Worm (Caenorhabditis elegans) whole organism, L4 larva: Measurements from ENCODE around the gene gei-13.

Source experiments
- D1046.2 ChIP-seq: fragments of 200-800 bp; sonication (Bioruptor generic); IDR thresholded peaks from 2 replicates; pipeline ENCODE4 v1.3.6; 2022; ENCODE audit warnings: missing genetic modification characterization, missing compliant biosample characterization
- R02D3.7 ChIP-seq: fragments of 150-350 bp; sonication (generic microtip); optimal IDR thresholded peaks from 3 replicates; lab custom pipeline; 2014; ENCODE audit warnings: missing biosample characterization, missing genetic modification characterization
- T20F7.1 ChIP-seq: fragments of 200-800 bp; sonication (Bioruptor generic); optimal IDR thresholded peaks from 2 replicates; lab custom pipeline; 2018; ENCODE audit warnings: mild to moderate bottlenecking, missing genetic modification characterization, missing compliant biosample characterization
- T26A8.4 ChIP-seq: fragments of 200-800 bp; sonication (Bioruptor generic); IDR thresholded peaks from 2 replicates; pipeline ENCODE4 v1.3.6; 2022; ENCODE audit warnings: missing genetic modification characterization, missing compliant biosample characterization
- Y48G9A.11 ChIP-seq: fragments of 200-800 bp; sonication (Bioruptor generic); IDR thresholded peaks from 2 replicates; pipeline ENCODE4 v1.3.6; 2022; ENCODE audit warnings: missing genetic modification reagents, missing genetic modification characterization, missing compliant biosample characterization
- aha-1 ChIP-seq: fragments of 150-350 bp; peaks from one replicate; lab custom pipeline; 2014; ENCODE audit warnings: missing biosample characterization, missing genetic modification characterization
- arid-1 ChIP-seq: fragments of 200-800 bp; sonication (Bioruptor generic); conservative IDR thresholded peaks from 2 replicates; pipeline ENCODE4 v1.3.6; 2022; ENCODE audit warnings: missing genetic modification reagents, missing genetic modification characterization, missing compliant biosample characterization
- ceh-32 ChIP-seq: sonication (generic microtip); optimal IDR thresholded peaks from 2 replicates; lab custom pipeline; 2016; ENCODE audit warnings: mild to moderate bottlenecking, missing genetic modification characterization, missing compliant biosample characterization; ENCODE audit not compliant: poor library complexity
- ces-1 ChIP-seq: fragments of 150-350 bp; sonication (generic microtip); optimal IDR thresholded peaks from 4 replicates; lab custom pipeline; 2014; ENCODE audit warnings: missing biosample characterization, missing genetic modification reagents, missing genetic modification characterization
- cey-2 ChIP-seq: sonication (generic microtip); optimal IDR thresholded peaks from 3 replicates; lab custom pipeline; 2017; ENCODE audit warnings: missing genetic modification characterization, mild to moderate bottlenecking, missing compliant biosample characterization, antibody characterized with exemption, borderline replicate concordance; ENCODE audit not compliant: insufficient read depth
- daf-16 ChIP-seq, 3 experiments: sonication (generic microtip); optimal IDR thresholded peaks; 2 replicates each; lab custom pipeline; 2016 to 2017; ENCODE audit warnings: missing genetic modification characterization in 3 of 3, missing genetic modification reagents in 3 of 3, mild to moderate bottlenecking in 2 of 3, missing compliant biosample characterization in 2 of 3, missing biosample characterization in 1 of 3, moderate library complexity in 1 of 3
- daf-19 ChIP-seq: fragments of 200-800 bp; sonication (Bioruptor generic); conservative IDR thresholded peaks from 2 replicates; pipeline ENCODE4 v1.3.6; 2022; ENCODE audit warnings: missing genetic modification characterization, missing compliant biosample characterization
- daf-8 ChIP-seq: fragments of 200-800 bp; sonication (Bioruptor generic); IDR thresholded peaks from 2 replicates; pipeline ENCODE4 v1.3.6; 2022; ENCODE audit warnings: missing genetic modification characterization, missing compliant biosample characterization
- dmd-6 ChIP-seq: fragments of 200-800 bp; sonication (Bioruptor generic); IDR thresholded peaks from 2 replicates; pipeline ENCODE4 v1.3.6; 2022; ENCODE audit warnings: missing genetic modification reagents, missing genetic modification characterization, missing compliant biosample characterization
- dmd-8 ChIP-seq: fragments of 200-800 bp; sonication (Bioruptor generic); IDR thresholded peaks from 2 replicates; pipeline ENCODE4 v1.3.6; 2022; ENCODE audit warnings: missing genetic modification characterization, missing compliant biosample characterization
- dmd-9 ChIP-seq: fragments of 200-800 bp; sonication (Bioruptor generic); IDR thresholded peaks from 2 replicates; pipeline ENCODE4 v1.3.6; 2022; ENCODE audit warnings: missing genetic modification reagents, missing genetic modification characterization, missing compliant biosample characterization
- duxl-1 ChIP-seq: sonication (generic microtip); optimal IDR thresholded peaks from 2 replicates; lab custom pipeline; 2016; ENCODE audit warnings: mild to moderate bottlenecking, missing genetic modification characterization, moderate library complexity, missing compliant biosample characterization; ENCODE audit not compliant: poor library complexity
- gei-8 ChIP-seq: fragments of 200-800 bp; sonication (Bioruptor generic); optimal IDR thresholded peaks from 2 replicates; lab custom pipeline; 2018; ENCODE audit warnings: mild to moderate bottlenecking, missing genetic modification characterization, missing compliant biosample characterization
- hif-1 ChIP-seq, 2 experiments: sonication (generic microtip); optimal IDR thresholded peaks; 2 replicates each; lab custom pipeline; 2016 to 2017; ENCODE audit warnings: missing compliant biosample characterization in 2 of 2, missing genetic modification characterization in 2 of 2, missing genetic modification reagents in 2 of 2, missing genotype in 2 of 2, mild to moderate bottlenecking in 1 of 2
- hlh-30 ChIP-seq: sonication (generic microtip); optimal IDR thresholded peaks from 2 replicates; lab custom pipeline; 2017; ENCODE audit warnings: antibody characterized with exemption, mild to moderate bottlenecking, missing genetic modification characterization, missing compliant biosample characterization; ENCODE audit not compliant: insufficient read depth
- hmg-1.1 ChIP-seq: fragments of 200-800 bp; sonication (Bioruptor generic); IDR thresholded peaks from 2 replicates; pipeline ENCODE4 v1.3.6; 2022; ENCODE audit warnings: missing genetic modification reagents, missing genetic modification characterization, missing compliant biosample characterization
- jun-1 ChIP-seq: fragments of 150-350 bp; optimal IDR thresholded peaks from 2 replicates; lab custom pipeline; 2014; ENCODE audit warnings: missing biosample characterization, missing genetic modification reagents, missing genetic modification characterization
- lim-7 ChIP-seq: fragments of 200-800 bp; sonication (Bioruptor generic); IDR thresholded peaks from 2 replicates; pipeline ENCODE4 v1.3.6; 2022; ENCODE audit warnings: missing genetic modification characterization, missing compliant biosample characterization
- lin-1 ChIP-seq: fragments of 200-800 bp; sonication (Bioruptor generic); IDR thresholded peaks from 2 replicates; pipeline ENCODE4 v1.3.6; 2022; ENCODE audit warnings: missing genetic modification reagents, missing genetic modification characterization, missing compliant biosample characterization
- lin-29 ChIP-seq: fragments of 200-800 bp; sonication (Bioruptor generic); IDR thresholded peaks from 2 replicates; pipeline ENCODE4 v1.3.6; 2022; ENCODE audit warnings: missing genetic modification reagents, missing genetic modification characterization, missing compliant biosample characterization
- lin-38 ChIP-seq: fragments of 200-800 bp; sonication (Bioruptor generic); IDR thresholded peaks from 2 replicates; pipeline ENCODE4 v1.3.6; 2022; ENCODE audit warnings: missing genetic modification reagents, missing genetic modification characterization, missing compliant biosample characterization
- lin-39 ChIP-seq: fragments of 150-350 bp; optimal IDR thresholded peaks from 2 replicates; lab custom pipeline; 2014; ENCODE audit warnings: missing biosample characterization, missing genetic modification reagents, missing genetic modification characterization
- madf-5 ChIP-seq, 2 experiments: fragments of 200-800 bp; sonication (Bioruptor generic); IDR thresholded peaks; 2 replicates each; pipeline ENCODE4 v1.3.6; 2022; ENCODE audit warnings: missing compliant biosample characterization in 2 of 2, missing genetic modification characterization in 2 of 2
- madf-9 ChIP-seq: fragments of 200-800 bp; sonication (Bioruptor generic); conservative IDR thresholded peaks from 2 replicates; pipeline ENCODE4 v1.3.6; 2022; ENCODE audit warnings: missing genetic modification reagents, missing genetic modification characterization, missing compliant biosample characterization
- mdl-1 ChIP-seq, 2 experiments: fragments of 150-350 bp in 1 of 2; sonication (generic microtip) in 1 of 2; optimal IDR thresholded peaks; 2 replicates each; lab custom pipeline; 2014 to 2017; ENCODE audit warnings: missing biosample characterization in 2 of 2, missing genetic modification characterization in 2 of 2
- mdt-29 ChIP-seq: fragments of 200-800 bp; sonication (Bioruptor generic); IDR thresholded peaks from 2 replicates; pipeline ENCODE4 v1.3.6; 2022; ENCODE audit warnings: missing genetic modification reagents, missing genetic modification characterization, missing compliant biosample characterization
- mep-1 ChIP-seq: fragments of 150-350 bp; sonication (generic microtip); optimal IDR thresholded peaks from 3 replicates; lab custom pipeline; 2014; ENCODE audit warnings: missing biosample characterization, missing genetic modification characterization
- mes-2 ChIP-seq: sonication (generic microtip); optimal IDR thresholded peaks from 2 replicates; lab custom pipeline; 2016; ENCODE audit warnings: missing genotype, mild to moderate bottlenecking, missing genetic modification characterization, missing compliant biosample characterization; ENCODE audit not compliant: poor library complexity, severe bottlenecking
- mxl-2 ChIP-seq: fragments of 200-800 bp; sonication (Bioruptor generic); conservative IDR thresholded peaks from 2 replicates; pipeline ENCODE4 v1.3.6; 2022; ENCODE audit warnings: missing genetic modification reagents, missing genetic modification characterization, missing compliant biosample characterization
- mxl-3 ChIP-seq: fragments of 200-800 bp; sonication (Bioruptor generic); optimal IDR thresholded peaks from 2 replicates; lab custom pipeline; 2018; ENCODE audit warnings: mild to moderate bottlenecking, missing genetic modification characterization, missing compliant biosample characterization
- nhr-11 ChIP-seq: fragments of 150-350 bp; optimal IDR thresholded peaks from 2 replicates; lab custom pipeline; 2014; ENCODE audit warnings: missing biosample characterization, missing genetic modification characterization
- nhr-25 ChIP-seq: sonication (generic microtip); optimal IDR thresholded peaks from 2 replicates; lab custom pipeline; 2017; ENCODE audit warnings: missing genetic modification characterization, mild to moderate bottlenecking, missing compliant biosample characterization, antibody characterized with exemption, moderate library complexity, borderline replicate concordance; ENCODE audit not compliant: insufficient read depth
- nhr-28 ChIP-seq: fragments of 150-350 bp; optimal IDR thresholded peaks from 2 replicates; lab custom pipeline; 2014; ENCODE audit warnings: missing biosample characterization, missing genetic modification characterization
- set-16 ChIP-seq: fragments of 200-800 bp; sonication (Bioruptor generic); IDR thresholded peaks from 2 replicates; pipeline ENCODE4 v1.3.6; 2022; ENCODE audit warnings: missing genetic modification reagents, missing genetic modification characterization, missing compliant biosample characterization
- snpc-1.2 ChIP-seq: fragments of 200-800 bp; sonication (Bioruptor generic); IDR thresholded peaks from 2 replicates; pipeline ENCODE4 v1.3.6; 2022; ENCODE audit warnings: missing genetic modification reagents, missing genetic modification characterization, missing compliant biosample characterization
- snpc-4 ChIP-seq: fragments of 150-350 bp; optimal IDR thresholded peaks from 2 replicates; lab custom pipeline; 2014; ENCODE audit warnings: missing biosample characterization, missing genetic modification characterization
- tra-1 ChIP-seq: fragments of 200-800 bp; sonication (Bioruptor generic); IDR thresholded peaks from 2 replicates; pipeline ENCODE4 v1.3.6; 2022; ENCODE audit warnings: missing genetic modification reagents, missing genetic modification characterization, missing compliant biosample characterization
- zag-1 ChIP-seq: fragments of 150-350 bp; optimal IDR thresholded peaks from 2 replicates; lab custom pipeline; 2014; ENCODE audit warnings: missing biosample characterization, missing genetic modification characterization
- zfp-2 ChIP-seq: sonication (generic microtip); optimal IDR thresholded peaks from 2 replicates; lab custom pipeline; 2016; ENCODE audit warnings: mild to moderate bottlenecking, missing genetic modification characterization, missing compliant biosample characterization
- zip-2 ChIP-seq: fragments of 150-350 bp; optimal IDR thresholded peaks from 2 replicates; lab custom pipeline; 2014; ENCODE audit warnings: missing biosample characterization, missing genetic modification characterization
- ztf-11 ChIP-seq: fragments of 150-350 bp; optimal IDR thresholded peaks from 2 replicates; lab custom pipeline; 2014; ENCODE audit warnings: missing biosample characterization, missing genetic modification characterization
- ztf-7 ChIP-seq: fragments of 150-350 bp; optimal IDR thresholded peaks from 2 replicates; lab custom pipeline; 2014; ENCODE audit warnings: missing biosample characterization, missing genetic modification characterization

gei-13 gene

DNA sequence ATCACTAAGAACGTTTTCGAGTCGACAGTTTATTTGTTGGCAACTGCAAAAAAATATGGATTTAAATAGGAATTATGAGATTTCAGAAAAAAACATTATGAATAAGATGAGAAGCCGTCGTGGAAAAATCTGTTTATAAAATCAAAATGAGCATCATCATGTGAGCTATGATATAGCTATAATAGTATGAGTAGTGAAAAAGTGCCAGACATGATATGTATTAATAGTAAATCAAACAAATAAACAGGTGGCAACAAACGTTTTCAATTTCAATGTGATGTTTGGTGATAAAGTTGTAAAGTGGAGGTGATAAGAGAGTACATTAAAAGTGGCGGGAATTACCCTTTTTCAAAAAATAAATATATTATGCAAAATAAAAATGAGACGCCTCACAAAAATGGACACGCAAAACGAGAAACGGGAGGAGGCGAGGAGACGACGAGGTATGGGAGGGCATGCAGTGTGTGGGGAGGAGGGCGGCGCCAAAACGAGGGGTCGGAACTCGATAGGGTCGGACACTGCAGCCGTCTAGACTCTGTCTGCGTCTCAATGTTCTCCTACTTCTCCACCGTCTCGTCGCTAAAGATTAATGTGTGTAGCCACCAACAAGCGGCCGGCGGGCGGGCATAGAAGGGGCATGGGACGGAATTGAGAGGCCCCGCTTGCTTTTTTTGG, 30.8 kb upstream of the gei-13 start, which contains the start of gene C07A9.9 (continued):
- TF ChIP-seq arid-1 (GFP tag; lab: Robert Waterston, UW) (peak; percentile 42; the same call in 1 of the 2 replicates), T26A8.4 (no peak; the same call in 1 of the 2 replicates), lin-1 (peak; percentile 8; the same call in 1 of the 2 replicates), dmd-8 (no peak), Y48G9A.11 (GFP tag; lab: Robert Waterston, UW) (no peak)

DNA sequence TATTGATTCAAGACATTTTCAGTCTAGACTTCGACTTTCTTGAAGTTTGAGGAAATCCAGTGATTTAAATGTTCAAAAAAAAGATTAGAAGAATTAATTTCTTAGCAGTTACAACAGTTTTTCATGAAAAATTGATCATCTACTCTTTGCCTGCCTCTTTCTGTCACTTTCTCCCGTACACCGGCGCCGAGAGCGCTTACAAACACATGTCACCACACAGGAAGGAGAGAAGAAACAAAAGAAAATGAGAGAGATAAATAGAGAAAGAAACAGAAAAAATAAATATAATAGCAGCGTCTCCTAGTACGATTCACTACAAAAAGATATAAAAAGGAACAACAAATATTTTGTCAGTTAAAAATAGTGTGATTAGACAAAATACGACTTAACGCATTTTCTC, 29.8 kb upstream of the gei-13 start:
- TF ChIP-seq aha-1 (tag; lab: Kevin White, UChicago) = peak; percentile 22
- TF ChIP-seq T20F7.1 (GFP tag; lab: Kevin White, UChicago) = no peak
- no peak for TF ChIP-seq dmd-9 (GFP tag; lab: Robert Waterston, UW)
- TF ChIP-seq R02D3.7 (tag; lab: Kevin White, UChicago) = no peak
- TF ChIP-seq lin-29 (GFP tag; lab: Robert Waterston, UW) = no peak
- no peak for TF ChIP-seq lin-39
- TF ChIP-seq ces-1 = no peak
- TF ChIP-seq hmg-1.1 (GFP tag; lab: Robert Waterston, UW) = 0 out of 2 replicates have a peak, but pooled peaks have one; percentile 19
- TF ChIP-seq tra-1 = no peak
- peak; percentile 4; the same call in 1 of the 2 replicates for TF ChIP-seq lin-38
- no peak for TF ChIP-seq snpc-4 (tag; lab: Kevin White, UChicago)
- TF ChIP-seq lim-7 = no peak
- no peak for TF ChIP-seq hif-1 (tag; optimal IDR thresholded peaks at IDR 0.05; lab: Kevin White, UChicago)
- TF ChIP-seq nhr-11 = no peak
- TF ChIP-seq cey-2 (tag; lab: Kevin White, UChicago) = no peak
- TF ChIP-seq ceh-32 (tag; lab: Kevin White, UChicago) = no peak
- no peak for TF ChIP-seq zfp-2
- peak; percentile 27 for TF ChIP-seq hlh-30 (tag; lab: Kevin White, UChicago)
- no peak for TF ChIP-seq mxl-2 (GFP tag; lab: Robert Waterston, UW)
- peak; percentile 29 for TF ChIP-seq mep-1
- no peak for TF ChIP-seq zag-1 (tag; lab: Kevin White, UChicago)
- no peak for TF ChIP-seq ztf-11 (tag; lab: Kevin White, UChicago)
- no peak for TF ChIP-seq set-16 (GFP tag; lab: Robert Waterston, UW)
- TF ChIP-seq mdl-1 (tag; optimal IDR thresholded peaks at IDR 0.05; lab: Kevin White, UChicago) = peak in 1 of 2 experiments; percentile 63
- no peak for TF ChIP-seq ztf-7 (tag; lab: Kevin White, UChicago)
- TF ChIP-seq nhr-25 = no peak
- TF ChIP-seq jun-1 (tag; lab: Kevin White, UChicago) = no peak
- TF ChIP-seq mes-2 (tag; lab: Kevin White, UChicago) = peak; percentile 47
- TF ChIP-seq daf-8 (GFP tag; lab: Robert Waterston, UW) = no peak
- TF ChIP-seq mxl-3 = peak; percentile 57
- TF ChIP-seq madf-5 (GFP tag; IDR thresholded peaks at IDR 0.05; lab: Robert Waterston, UW) = no peak
- no peak for TF ChIP-seq madf-9 (GFP tag; lab: Robert Waterston, UW)
- peak; percentile 92 for TF ChIP-seq nhr-28 (tag; lab: Kevin White, UChicago)
- no peak for TF ChIP-seq zip-2 (tag; lab: Kevin White, UChicago)
- no peak for TF ChIP-seq daf-16 (GFP tag; optimal IDR thresholded peaks at IDR 0.05; lab: Kevin White, UChicago)
- peak; percentile 18 for TF ChIP-seq daf-16 (tag; optimal IDR thresholded peaks at IDR 0.05; lab: Kevin White, UChicago)
- no peak for TF ChIP-seq duxl-1
- TF ChIP-seq snpc-1.2 (GFP tag; lab: Robert Waterston, UW) = no peak
- TF ChIP-seq daf-19 (GFP tag; lab: Robert Waterston, UW) = no peak
- no peak for TF ChIP-seq D1046.2 (GFP tag; lab: Robert Waterston, UW)
- no peak for TF ChIP-seq gei-8
- peak; percentile 6; the same call in 1 of the 2 replicates for TF ChIP-seq dmd-6
- no peak for TF ChIP-seq mdt-29
